Fruit fly (Drosophila melanogaster) whole organism, embryonic: ENCODE results near the gene Oscillin.

Experiments
- Asciz ChIP-seq: fragments of 200-800 bp; sonication (Bioruptor generic); optimal IDR thresholded peaks from 2 replicates; lab custom pipeline; 2017; ENCODE audit warnings: missing biosample characterization, mild to moderate bottlenecking, missing genetic modification characterization, missing genetic modification reagents
- CG10654 ChIP-seq: fragments of 200-800 bp; sonication (Bioruptor generic); optimal IDR thresholded peaks from 2 replicates; lab custom pipeline; 2016; ENCODE audit warnings: missing biosample characterization, missing genetic modification characterization
- CG13287 ChIP-seq: fragments of 200-800 bp; sonication (Bioruptor generic); IDR thresholded peaks from 2 replicates; pipeline ENCODE4 v1.3.6; 2022; ENCODE audit warnings: missing biosample characterization, missing genetic modification characterization; ENCODE audit not compliant: partially characterized antibody
- CG13424 ChIP-seq: fragments of 200-800 bp; sonication (Bioruptor generic); optimal IDR thresholded peaks from 2 replicates; lab custom pipeline; 2019; ENCODE audit warnings: missing biosample characterization, mild to moderate bottlenecking, missing genetic modification characterization, moderate library complexity
- CG14014 ChIP-seq: fragments of 200-800 bp; sonication (Bioruptor generic); IDR thresholded peaks from 2 replicates; pipeline ENCODE4 v1.3.6; 2022; ENCODE audit warnings: missing biosample characterization, missing genetic modification characterization
- CG15011 ChIP-seq: fragments of 200-800 bp; sonication (Bioruptor generic); optimal IDR thresholded peaks from 3 replicates; lab custom pipeline; 2018; ENCODE audit warnings: missing biosample characterization, mild to moderate bottlenecking, missing genetic modification characterization
- CG15269 ChIP-seq: fragments of 200-800 bp; sonication (Bioruptor generic); optimal IDR thresholded peaks from 2 replicates; lab custom pipeline; 2018; ENCODE audit warnings: missing biosample characterization, mild to moderate bottlenecking, missing genetic modification characterization, moderate library complexity
- CG16779 ChIP-seq: fragments of 200-800 bp; sonication (Bioruptor generic); IDR thresholded peaks from 2 replicates; pipeline ENCODE4 v1.3.6; 2022; ENCODE audit warnings: missing biosample characterization, missing genetic modification characterization
- CG2120 ChIP-seq: fragments of 200-800 bp; sonication (Bioruptor generic); optimal IDR thresholded peaks from 3 replicates; lab custom pipeline; 2016; ENCODE audit warnings: missing biosample characterization, missing genetic modification characterization
- CG31441 ChIP-seq: fragments of 200-800 bp; sonication (Bioruptor generic); IDR thresholded peaks from 2 replicates; pipeline ENCODE4 v1.3.6; 2022; ENCODE audit warnings: missing biosample characterization, missing genetic modification characterization
- CG33213 ChIP-seq: fragments of 200-800 bp; sonication (Bioruptor generic); optimal IDR thresholded peaks from 3 replicates; lab custom pipeline; 2016; ENCODE audit warnings: missing biosample characterization, missing genetic modification characterization
- CG3995 ChIP-seq: fragments of 200-800 bp; sonication (Bioruptor generic); optimal IDR thresholded peaks from 3 replicates; lab custom pipeline; 2016; ENCODE audit warnings: missing biosample characterization, missing genetic modification characterization
- CG5180 ChIP-seq: fragments of 200-800 bp; sonication (Bioruptor generic); optimal IDR thresholded peaks from 3 replicates; lab custom pipeline; 2017; ENCODE audit warnings: missing biosample characterization, missing genetic modification characterization, mild to moderate bottlenecking, moderate library complexity, missing genetic modification reagents
- CG6683 ChIP-seq: fragments of 200-800 bp; sonication (Bioruptor generic); optimal IDR thresholded peaks from 2 replicates; lab custom pipeline; 2017; ENCODE audit warnings: missing biosample characterization, mild to moderate bottlenecking, missing genetic modification characterization, missing genetic modification reagents
- CG8924 ChIP-seq: fragments of 200-800 bp; optimal IDR thresholded peaks from 3 replicates; lab custom pipeline; 2019; ENCODE audit warnings: missing biosample characterization, mild to moderate bottlenecking, missing genetic modification characterization, moderate library complexity
- D ChIP-seq, 2 experiments: fragments of 200-800 bp in 1 of 2; fragments of >200 bp in 1 of 2; sonication (Bioruptor generic) in 1 of 2; optimal IDR thresholded peaks; 2 replicates in 1 of 2; 3 replicates in 1 of 2; lab custom pipeline; 2017; ENCODE audit warnings: mild to moderate bottlenecking in 1 of 2, missing biosample characterization in 1 of 2, missing genetic modification characterization in 1 of 2, missing genetic modification reagents in 1 of 2
- D19B ChIP-seq: fragments of 200-800 bp; sonication (Bioruptor generic); optimal IDR thresholded peaks from 2 replicates; lab custom pipeline; 2017; ENCODE audit warnings: missing biosample characterization, mild to moderate bottlenecking, missing genetic modification characterization
- Dll ChIP-seq: fragments of 200-800 bp; sonication (Bioruptor generic); IDR thresholded peaks from 4 replicates; pipeline ENCODE4 v1.3.6; 2022; ENCODE audit warnings: missing biosample characterization, missing genetic modification characterization; ENCODE audit not compliant: partially characterized antibody
- Ets97D ChIP-seq: fragments of 200-800 bp; sonication (Bioruptor generic); optimal IDR thresholded peaks from 3 replicates; lab custom pipeline; 2016; ENCODE audit warnings: missing biosample characterization, missing genetic modification characterization
- Fer2 ChIP-seq: fragments of 200-800 bp; sonication (Bioruptor generic); optimal IDR thresholded peaks from 2 replicates; lab custom pipeline; 2018; ENCODE audit warnings: missing biosample characterization, mild to moderate bottlenecking, missing genetic modification characterization, moderate library complexity
- HHEX ChIP-seq: fragments of 200-800 bp; sonication (Bioruptor generic); optimal IDR thresholded peaks from 3 replicates; lab custom pipeline; 2017; ENCODE audit warnings: missing biosample characterization, mild to moderate bottlenecking, missing genetic modification characterization, missing genetic modification reagents
- HLH3B ChIP-seq: fragments of 200-800 bp; sonication (Bioruptor generic); IDR thresholded peaks from 2 replicates; pipeline ENCODE4 v1.3.6; 2022; ENCODE audit warnings: missing biosample characterization, missing genetic modification characterization
- HmgZ ChIP-seq: fragments of 200-800 bp; sonication (Bioruptor generic); optimal IDR thresholded peaks from 2 replicates; lab custom pipeline; 2018; ENCODE audit warnings: missing biosample characterization, mild to moderate bottlenecking, missing genetic modification characterization
- Hmx ChIP-seq: fragments of 200-800 bp; sonication (Bioruptor generic); optimal IDR thresholded peaks from 2 replicates; lab custom pipeline; 2016; ENCODE audit warnings: missing biosample characterization, missing genetic modification characterization
- Hr39 ChIP-seq: fragments of >200 bp; optimal IDR thresholded peaks from 2 replicates; lab custom pipeline; 2017
- Hr51 ChIP-seq, 2 experiments: fragments of 200-800 bp; sonication (Bioruptor generic); optimal IDR thresholded peaks; 2 replicates in 1 of 2; 3 replicates in 1 of 2; lab custom pipeline; 2016 to 2018; ENCODE audit warnings: missing biosample characterization in 2 of 2, missing genetic modification characterization in 2 of 2, mild to moderate bottlenecking in 1 of 2, moderate library complexity in 1 of 2
- Lim3 ChIP-seq: fragments of 200-800 bp; sonication (Bioruptor generic); IDR thresholded peaks from 2 replicates; pipeline ENCODE4 v1.3.6; 2022; ENCODE audit warnings: missing biosample characterization, missing genetic modification characterization
- Oaz ChIP-seq: fragments of 200-800 bp; sonication (Bioruptor generic); IDR thresholded peaks from 2 replicates; pipeline ENCODE4 v1.3.6; 2022; ENCODE audit warnings: missing biosample characterization, missing genetic modification characterization
- PHDP ChIP-seq: fragments of 200-800 bp; sonication (Bioruptor generic); optimal IDR thresholded peaks from 3 replicates; lab custom pipeline; 2018; ENCODE audit warnings: missing biosample characterization, mild to moderate bottlenecking, missing genetic modification characterization, moderate library complexity
- Scr ChIP-seq: fragments of 200-800 bp; sonication (Bioruptor generic); IDR thresholded peaks from 2 replicates; pipeline ENCODE4 v1.3.6; 2022; ENCODE audit warnings: missing biosample characterization, missing genetic modification characterization; ENCODE audit not compliant: partially characterized antibody
- Sry-β ChIP-seq: fragments of 200-800 bp; sonication (Bioruptor generic); optimal IDR thresholded peaks from 2 replicates; lab custom pipeline; 2018; ENCODE audit warnings: missing biosample characterization, mild to moderate bottlenecking, missing genetic modification characterization, moderate library complexity
- ac ChIP-seq: fragments of 200-800 bp; sonication (Bioruptor generic); optimal IDR thresholded peaks from 3 replicates; lab custom pipeline; 2017; ENCODE audit warnings: missing biosample characterization, mild to moderate bottlenecking, missing genetic modification characterization
- al ChIP-seq: fragments of 200-800 bp; sonication (Bioruptor generic); IDR thresholded peaks from 2 replicates; pipeline ENCODE4 v1.3.6; 2022; ENCODE audit warnings: missing biosample characterization, missing genetic modification characterization
- amos ChIP-seq: fragments of 200-800 bp; sonication (Bioruptor generic); IDR thresholded peaks from 2 replicates; pipeline ENCODE4 v1.3.6; 2022; ENCODE audit warnings: missing biosample characterization, missing genetic modification characterization; ENCODE audit not compliant: partially characterized antibody
- ap ChIP-seq: fragments of 200-800 bp; sonication (Bioruptor generic); IDR thresholded peaks from 2 replicates; pipeline ENCODE4 v1.3.6; 2022; ENCODE audit warnings: missing biosample characterization, missing genetic modification characterization
- corto ChIP-seq: fragments of 200-800 bp; sonication (Bioruptor generic); optimal IDR thresholded peaks from 2 replicates; lab custom pipeline; 2016; ENCODE audit warnings: missing biosample characterization, mild to moderate bottlenecking, missing genetic modification characterization, moderate library complexity
- crc ChIP-seq: fragments of 200-800 bp; sonication (Bioruptor generic); optimal IDR thresholded peaks from 2 replicates; lab custom pipeline; 2016; ENCODE audit warnings: missing biosample characterization, missing genetic modification characterization
- croc ChIP-seq: fragments of 200-800 bp; sonication (Bioruptor generic); conservative IDR thresholded peaks from 3 replicates; pipeline ENCODE4 v1.3.6; 2022; ENCODE audit warnings: missing biosample characterization, missing genetic modification characterization
- disco-r ChIP-seq: fragments of 200-800 bp; sonication (Bioruptor generic); optimal IDR thresholded peaks from 2 replicates; lab custom pipeline; 2016; ENCODE audit warnings: missing biosample characterization, missing genetic modification characterization
- ewg ChIP-seq: fragments of 200-800 bp; sonication (Bioruptor generic); optimal IDR thresholded peaks from 3 replicates; lab custom pipeline; 2017; ENCODE audit warnings: mild to moderate bottlenecking, missing biosample characterization, missing genetic modification reagents, missing genetic modification characterization
- gem ChIP-seq: fragments of 200-800 bp; sonication (Bioruptor generic); optimal IDR thresholded peaks from 2 replicates; lab custom pipeline; 2019; ENCODE audit warnings: missing biosample characterization, mild to moderate bottlenecking, missing genetic modification characterization, moderate library complexity
- ham ChIP-seq: fragments of 200-800 bp; sonication (Bioruptor generic); IDR thresholded peaks from 2 replicates; pipeline ENCODE4 v1.3.6; 2022; ENCODE audit warnings: missing biosample characterization, missing genetic modification characterization
- jing ChIP-seq: fragments of 200-800 bp; sonication (Bioruptor generic); optimal IDR thresholded peaks from 2 replicates; lab custom pipeline; 2018; ENCODE audit warnings: missing biosample characterization, mild to moderate bottlenecking, missing genetic modification characterization
- org-1 ChIP-seq: fragments of 200-800 bp; sonication (Bioruptor generic); optimal IDR thresholded peaks from 2 replicates; lab custom pipeline; 2017; ENCODE audit warnings: missing biosample characterization, missing genetic modification characterization
- p53 ChIP-seq: fragments of 200-800 bp; sonication (Bioruptor generic); optimal IDR thresholded peaks from 2 replicates; lab custom pipeline; 2016; ENCODE audit warnings: missing biosample characterization, missing genetic modification characterization
- tio ChIP-seq: fragments of 200-800 bp; sonication (Bioruptor generic); optimal IDR thresholded peaks from 2 replicates; lab custom pipeline; 2017; ENCODE audit warnings: missing biosample characterization, missing genetic modification characterization, inconsistent platforms
- tx ChIP-seq: fragments of 200-800 bp; sonication (Bioruptor generic); optimal IDR thresholded peaks from 2 replicates; lab custom pipeline; 2016; ENCODE audit warnings: missing biosample characterization, missing genetic modification characterization
- vnd ChIP-seq: fragments of 200-800 bp; sonication (Bioruptor generic); IDR thresholded peaks from 3 replicates; pipeline ENCODE4 v1.3.6; 2022; ENCODE audit warnings: missing biosample characterization, missing genetic modification characterization; ENCODE audit not compliant: partially characterized antibody

The Oscillin gene

dm6 chr2L:5546518-5547287, at the start of gene Oscillin (continued):
- no peak for TF ChIP-seq CG3995
- peak; percentile 58 for TF ChIP-seq CG10654
- TF ChIP-seq croc (GFP tag; lab: Robert Waterston, UW) = peak; percentile 72; the same call in 2 of the 3 replicates
- peak; percentile 69 for TF ChIP-seq CG5180
- TF ChIP-seq Hr39 = no peak
- no peak for TF ChIP-seq disco-r (GFP tag; lab: Kevin White, UChicago)
- no peak for TF ChIP-seq ap (GFP tag; lab: Robert Waterston, UW)
- TF ChIP-seq CG14014 = peak; percentile 91
- TF ChIP-seq al (GFP tag; lab: Robert Waterston, UW) = peak; percentile 74
- TF ChIP-seq Fer2 (tag; lab: Kevin White, UChicago) = peak; percentile 74
- TF ChIP-seq CG15011 = peak; percentile 66
- no peak for TF ChIP-seq D (optimal IDR thresholded peaks at IDR 0.05; lab: Kevin White, UChicago)
- TF ChIP-seq D (GFP tag; optimal IDR thresholded peaks at IDR 0.05; lab: Kevin White, UChicago) = peak; percentile 77
- peak; percentile 41 for TF ChIP-seq CG33213
- TF ChIP-seq corto = peak; percentile 40
- peak; percentile 56 for TF ChIP-seq Hmx (GFP tag; lab: Kevin White, UChicago)
- peak; percentile 75 for TF ChIP-seq CG15269 (tag; lab: Kevin White, UChicago)
- peak; percentile 86 for TF ChIP-seq Asciz (GFP tag; lab: Kevin White, UChicago)
- no peak for TF ChIP-seq tio
- TF ChIP-seq CG31441 (GFP tag; lab: Robert Waterston, UW) = peak; percentile 92
- TF ChIP-seq org-1 (GFP tag; lab: Kevin White, UChicago) = peak; percentile 52
- peak; percentile 84 for TF ChIP-seq CG8924 (tag; lab: Kevin White, UChicago)
- TF ChIP-seq jing = no peak
- peak; percentile 86 for TF ChIP-seq HHEX
- TF ChIP-seq HLH3B (GFP tag; lab: Robert Waterston, UW) = peak; percentile 78
- peak; percentile 58 for TF ChIP-seq gem (tag; lab: Kevin White, UChicago)
- peak; percentile 70 for TF ChIP-seq HmgZ (tag; lab: Kevin White, UChicago)
- TF ChIP-seq ac (GFP tag; lab: Kevin White, UChicago) = no peak
- TF ChIP-seq tx (GFP tag; lab: Kevin White, UChicago) = peak; percentile 48
- TF ChIP-seq ewg (GFP tag; lab: Kevin White, UChicago) = peak; percentile 48
- TF ChIP-seq Oaz (GFP tag; lab: Robert Waterston, UW) = no peak; the same call in none of the 2 replicates
- TF ChIP-seq CG2120 (GFP tag; lab: Kevin White, UChicago) = peak; percentile 12
- no peak for TF ChIP-seq Sry-β (GFP tag; lab: Kevin White, UChicago)
- TF ChIP-seq ham (GFP tag; lab: Robert Waterston, UW) = no peak
- TF ChIP-seq p53 (GFP tag; lab: Kevin White, UChicago) = no peak
- TF ChIP-seq PHDP (tag; lab: Kevin White, UChicago) = no peak
- TF ChIP-seq crc (GFP tag; lab: Kevin White, UChicago) = peak; percentile 42
- peak; percentile 74 for TF ChIP-seq CG6683
- TF ChIP-seq CG16779 (GFP tag; lab: Robert Waterston, UW) = no peak
- TF ChIP-seq CG13287 (GFP tag; lab: Robert Waterston, UW) = peak; percentile 59
- peak; percentile 51; the same call in 2 of the 3 replicates for TF ChIP-seq vnd (GFP tag; lab: Robert Waterston, UW)
- TF ChIP-seq Ets97D (GFP tag; lab: Kevin White, UChicago) = no peak
- TF ChIP-seq Hr51 (GFP tag; optimal IDR thresholded peaks at IDR 0.05; lab: Kevin White, UChicago) = peak; percentile 36 to 92
- TF ChIP-seq Dll = peak; percentile 66; the same call in 3 of the 4 replicates
- TF ChIP-seq CG13424 (tag; lab: Kevin White, UChicago) = no peak
- TF ChIP-seq Scr = peak; percentile 59
- TF ChIP-seq D19B (GFP tag; lab: Kevin White, UChicago) = peak; percentile 72
- no peak for TF ChIP-seq Lim3 (GFP tag; lab: Robert Waterston, UW)
- peak; percentile 22; the same call in 1 of the 2 replicates for TF ChIP-seq amos (GFP tag; lab: Robert Waterston, UW)
